Worm (Caenorhabditis elegans) whole organism, L4 larva: ENCODE measurements around the gene pcn-1.

ENCODE experiments used
- nhr-11 ChIP-seq: fragments of 150-350 bp; optimal IDR thresholded peaks from 2 replicates; lab custom pipeline; 2014; ENCODE audit warnings: missing biosample characterization, missing genetic modification characterization
- unc-62 ChIP-seq, 3 experiments: fragments of 150-350 bp in 1 of 3; sonication (generic microtip); optimal IDR thresholded peaks in 2 of 3; peaks in 1 of 3; 1 replicate in 1 of 3; 2 replicates in 2 of 3; lab custom pipeline; 2014 to 2017; ENCODE audit warnings: missing biosample characterization in 3 of 3, missing genetic modification characterization in 3 of 3, missing genetic modification reagents in 3 of 3, missing genotype in 1 of 3

ce11 chrIV:4072027-4072426 is 22.8 kb upstream of the pcn-1 start, which contains the start of gene pqn-75:
- TF ChIP-seq nhr-11 (tag; lab: Kevin White, UChicago), result no peak
- TF ChIP-seq unc-62 (GFP tag; optimal IDR thresholded peaks at IDR 0.05 in 1 of 2; lab: Kevin White, UChicago), result no peak
- no peak for TF ChIP-seq unc-62 (tag; optimal IDR thresholded peaks at IDR 0.05; lab: Kevin White, UChicago)
